Worm (Caenorhabditis elegans): ENCODE data around the gene C54F6.15.
A peak's percentile ranks its signal among the peaks of the same experiment; 100 is the strongest.

C54F6.15 gene

ce11 chrV:7553873-7554362, 31.7 kb upstream of the C54F6.15 start, which contains the start of gene ttr-10:
Gene ttr-10, minus strand, starts transcription at chrV:7553923.
- TF ChIP-seq egl-27 (tag; optimal IDR thresholded peaks at IDR 0.05) (no peak), egl-5 (tag; optimal IDR thresholded peaks at IDR 0.05) (no peak), nhr-28 (tag; optimal IDR thresholded peaks at IDR 0.05) (no peak), ceh-16 (tag; optimal IDR thresholded peaks at IDR 0.05) (no peak), unc-39 (tag; optimal IDR thresholded peaks at IDR 0.05) (no peak), pha-4 (tag; optimal IDR thresholded peaks at IDR 0.05) (no peak), nfya-1 (tag; optimal IDR thresholded peaks at IDR 0.05; ENCODE audit: insufficient read depth) (no peak)

ce11 chrV:7551821-7552220, 29.6 kb upstream of the C54F6.15 start, which contains the start of gene F19F10.3:
Gene F19F10.3, plus strand, starts transcription at chrV:7552121.
- no peak for TF ChIP-seq nhr-43 (tag; optimal IDR thresholded peaks at IDR 0.05; ENCODE audit: poor library complexity, severe bottlenecking)
- no peak for TF ChIP-seq nhr-12 (tag; optimal IDR thresholded peaks at IDR 0.05)
- TF ChIP-seq ceh-9 (tag; optimal IDR thresholded peaks at IDR 0.05): no peak
- no peak for TF ChIP-seq nhr-28 (tag; optimal IDR thresholded peaks at IDR 0.05)
- TF ChIP-seq nhr-77 (tag; optimal IDR thresholded peaks at IDR 0.05): no peak
- no peak for TF ChIP-seq daf-12 (tag; optimal IDR thresholded peaks at IDR 0.05)
- TF ChIP-seq eor-1 (tag; optimal IDR thresholded peaks at IDR 0.05): no peak
- TF ChIP-seq fos-1 (tag; optimal IDR thresholded peaks at IDR 0.05): no peak
- TF ChIP-seq jun-1 (tag; optimal IDR thresholded peaks at IDR 0.05): no peak
- no peak for TF ChIP-seq unc-39 (tag; optimal IDR thresholded peaks at IDR 0.05)
- no peak for TF ChIP-seq aly-2 (tag; optimal IDR thresholded peaks at IDR 0.05)
- no peak for TF ChIP-seq nhr-76 (tag; optimal IDR thresholded peaks at IDR 0.05)
- no peak for TF ChIP-seq elt-1 (tag; optimal IDR thresholded peaks at IDR 0.05)
- TF ChIP-seq fkh-2 (tag; optimal IDR thresholded peaks at IDR 0.05): no peak
- no peak for TF ChIP-seq skn-1 (tag; optimal IDR thresholded peaks at IDR 0.05)
- TF ChIP-seq hmg-11 (tag; optimal IDR thresholded peaks at IDR 0.05): no peak

- TF ChIP-seq nhr-25 (tag; optimal IDR thresholded peaks at IDR 0.05): peak; percentile 2
Measured at ce11 chrV:7548499-7548898, 26.3 kb upstream of the C54F6.15 start.

ce11 chrV:7548017-7548416, 25.8 kb upstream of the C54F6.15 start:
- no peak for TF ChIP-seq nhr-11 (tag; optimal IDR thresholded peaks at IDR 0.05)
- peak; percentile 76 for TF ChIP-seq pqm-1 (tag; optimal IDR thresholded peaks at IDR 0.05)
- TF ChIP-seq pha-4 (tag; optimal IDR thresholded peaks at IDR 0.05): peak; percentile 24
- no peak for TF ChIP-seq ceh-16 (tag; optimal IDR thresholded peaks at IDR 0.05)
- no peak for TF ChIP-seq nhr-12 (tag; optimal IDR thresholded peaks at IDR 0.05)
- TF ChIP-seq ztf-11 (tag; optimal IDR thresholded peaks at IDR 0.05): no peak
- TF ChIP-seq eor-1 (tag; optimal IDR thresholded peaks at IDR 0.05): no peak
- TF ChIP-seq elt-2 (tag; optimal IDR thresholded peaks at IDR 0.05): peak; percentile 77
- TF ChIP-seq ama-1 (optimal IDR thresholded peaks at IDR 0.05): no peak
- TF ChIP-seq unc-39 (tag; optimal IDR thresholded peaks at IDR 0.05): no peak
- no peak for TF ChIP-seq lin-39 (tag; optimal IDR thresholded peaks at IDR 0.05)

- TF ChIP-seq ZK546.5 (tag; optimal IDR thresholded peaks at IDR 0.05) (no peak), elt-2 (tag; optimal IDR thresholded peaks at IDR 0.05) (no peak), pqm-1 (tag; optimal IDR thresholded peaks at IDR 0.05) (no peak), mml-1 (tag; optimal IDR thresholded peaks at IDR 0.05) (no peak)
Measured at ce11 chrV:7547479-7547878, 25.3 kb upstream of the C54F6.15 start, which contains the start of gene ftn-1. Gene ftn-1, minus strand, starts transcription at chrV:7547579.

ce11 chrV:7545187-7545586, 23.0 kb upstream of the C54F6.15 start, which contains the start of the genes C54F6.19 and nhx-3:
Gene C54F6.19, plus strand, starts transcription at chrV:7545487.
Gene nhx-3, minus strand, starts transcription at chrV:7545523.
- TF ChIP-seq sea-2 (GFP tag; optimal IDR thresholded peaks at IDR 0.05) (no peak), nhr-237 (tag; optimal IDR thresholded peaks at IDR 0.05) (no peak), nhr-12 (tag; optimal IDR thresholded peaks at IDR 0.05) (no peak), lin-39 (tag; optimal IDR thresholded peaks at IDR 0.05) (no peak)
